Worm (Caenorhabditis elegans): ENCODE measurements around the gene C44H9.7.

DNA sequence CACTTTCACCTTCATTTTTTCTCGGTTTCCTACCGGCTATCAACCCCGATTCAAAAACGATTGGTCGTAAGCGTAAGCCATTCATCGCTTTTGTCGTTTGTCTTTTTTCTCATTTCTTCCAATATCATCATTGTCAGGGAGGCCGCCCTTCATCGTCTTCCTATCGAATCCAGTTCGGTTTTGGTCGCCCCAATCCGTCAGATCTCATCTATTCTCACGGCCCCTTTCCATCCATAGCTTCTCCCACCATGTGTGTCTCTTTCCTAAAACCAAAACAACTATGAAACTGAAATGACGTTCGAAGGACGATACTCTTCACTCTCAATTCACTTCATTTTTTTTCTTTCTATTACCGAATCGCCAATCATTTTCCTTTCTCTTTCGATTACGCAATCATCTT is 21.2 kb upstream of the C44H9.7 start:
- no peak for TF ChIP-seq unc-39 (tag; optimal IDR thresholded peaks at IDR 0.05)
- TF ChIP-seq elt-1 (tag; optimal IDR thresholded peaks at IDR 0.05): no peak
- TF ChIP-seq fos-1 (tag; optimal IDR thresholded peaks at IDR 0.05): no peak
- TF ChIP-seq nhr-11 (tag; optimal IDR thresholded peaks at IDR 0.05): no peak
- no peak for TF ChIP-seq unc-55 (GFP tag; optimal IDR thresholded peaks at IDR 0.05)
- TF ChIP-seq ztf-11 (tag; optimal IDR thresholded peaks at IDR 0.05): no peak
- no peak for TF ChIP-seq snpc-4 (tag; optimal IDR thresholded peaks at IDR 0.05)
- TF ChIP-seq egl-27 (tag; optimal IDR thresholded peaks at IDR 0.05): no peak
- no peak for TF ChIP-seq lin-13 (GFP tag; optimal IDR thresholded peaks at IDR 0.05)
- no peak for TF ChIP-seq lin-39 (tag; optimal IDR thresholded peaks at IDR 0.05)
- TF ChIP-seq nhr-77 (tag; optimal IDR thresholded peaks at IDR 0.05): no peak
- TF ChIP-seq skn-1 (tag; optimal IDR thresholded peaks at IDR 0.05): no peak
